Worm (Caenorhabditis elegans) whole organism, L4/young adult: ENCODE results near the gene F36H12.5.

Experiments used
- W03F9.2 ChIP-seq: fragments of 150-350 bp; optimal IDR thresholded peaks from 2 replicates; lab custom pipeline; 2014; ENCODE audit warnings: missing biosample characterization, missing genetic modification characterization
- dao-5 ChIP-seq: sonication (generic microtip); optimal IDR thresholded peaks from 2 replicates; lab custom pipeline; 2016; ENCODE audit warnings: missing genotype, missing genetic modification characterization, moderate library complexity, missing compliant biosample characterization
- him-1 ChIP-seq: sonication (generic microtip); optimal IDR thresholded peaks from 2 replicates; lab custom pipeline; 2016; ENCODE audit warnings: missing genotype, missing genetic modification reagents, missing genetic modification characterization, missing compliant biosample characterization

- no peak for TF ChIP-seq dao-5 (tag; lab: Kevin White, UChicago)
- TF ChIP-seq him-1 (tag; lab: Kevin White, UChicago): no peak
- TF ChIP-seq W03F9.2 (tag; lab: Kevin White, UChicago): no peak
Observed at ce11 chrIV:5277752-5278151, 11.2 kb downstream of the F36H12.5 start, which contains the start of gene F36H12.17.
